Worm (Caenorhabditis elegans): Measurements from ENCODE around the gene Y62F5A.10.

Gene Y62F5A.10

ce11 chrII:11571260-11571854 lies 50.0 kb downstream of the Y62F5A.10 start, which contains the start of gene F54D5.3:
F54D5.3 (plus strand) TSS chrII:11571805.
- TF ChIP-seq zip-8 (tag; optimal IDR thresholded peaks at IDR 0.05) (peak; percentile 98), snpc-4 (tag; optimal IDR thresholded peaks at IDR 0.05) (no peak)

Data from whole organism, mixed stage, embryonic.